Fruit fly (Drosophila melanogaster) S2 (cell line): Measurements from ENCODE around the gene CG32388.

Source experiments
- CG8478 ChIP-seq: fragments of >200 bp; optimal IDR thresholded peaks from 2 replicates; lab custom pipeline; 2018
- CTCF ChIP-seq, 2 experiments: fragments of >200 bp; optimal IDR thresholded peaks; 2 replicates each; lab custom pipeline; 2018

CG32388 gene

dm6 chr3L:6943204-6943947 lies 41.0 kb downstream of the CG32388 start:
- TF ChIP-seq CTCF (optimal IDR thresholded peaks at IDR 0.05; lab: Kevin White, UChicago): no peak

dm6 chr3L:6942831-6943114 lies 41.6 kb downstream of the CG32388 start, which contains the start of gene tow:
TSS of gene tow (plus strand) at chr3L:6942856.
- TF ChIP-seq CTCF (optimal IDR thresholded peaks at IDR 0.05; lab: Kevin White, UChicago) (no peak), CG8478 (lab: Kevin White, UChicago) (no peak)

DNA sequence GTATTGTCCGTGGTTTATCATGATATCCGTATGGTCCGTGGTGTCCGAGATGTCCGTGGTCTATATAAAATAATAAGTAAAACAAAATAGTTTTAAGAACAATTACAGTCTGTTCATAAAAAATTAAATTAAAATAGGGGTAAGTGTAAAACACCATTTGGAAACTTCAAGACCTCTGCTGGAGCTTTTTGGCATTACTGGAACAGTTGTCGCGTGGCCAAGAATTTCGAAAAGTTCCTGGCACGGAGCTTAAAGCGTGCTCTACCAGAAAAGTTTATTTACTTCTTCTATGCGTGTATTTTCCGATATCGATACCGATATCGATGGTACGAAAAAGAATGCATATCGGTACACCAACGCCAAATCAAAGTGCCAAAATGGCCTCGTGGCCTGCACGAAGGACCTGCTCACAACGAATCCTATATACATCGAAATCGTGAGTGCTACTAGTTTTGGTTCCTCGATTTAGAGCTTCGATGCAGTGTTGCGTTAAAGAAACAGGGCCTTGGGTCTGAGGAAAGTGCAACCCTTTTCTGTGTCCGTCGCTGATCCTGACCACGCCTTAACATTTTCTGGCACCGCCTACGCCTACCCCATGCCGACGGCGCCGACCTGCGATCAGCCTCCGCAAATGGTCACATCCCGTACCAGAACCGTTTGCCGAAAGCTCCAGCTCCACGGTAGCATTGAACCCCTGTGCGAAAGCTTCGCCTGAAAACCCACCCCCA lies 42.1 kb downstream of the CG32388 start:
- TF ChIP-seq CTCF (optimal IDR thresholded peaks at IDR 0.05; lab: Kevin White, UChicago): peak in 1 of 2 experiments; percentile 31
- no peak for TF ChIP-seq CG8478 (lab: Kevin White, UChicago)

DNA sequence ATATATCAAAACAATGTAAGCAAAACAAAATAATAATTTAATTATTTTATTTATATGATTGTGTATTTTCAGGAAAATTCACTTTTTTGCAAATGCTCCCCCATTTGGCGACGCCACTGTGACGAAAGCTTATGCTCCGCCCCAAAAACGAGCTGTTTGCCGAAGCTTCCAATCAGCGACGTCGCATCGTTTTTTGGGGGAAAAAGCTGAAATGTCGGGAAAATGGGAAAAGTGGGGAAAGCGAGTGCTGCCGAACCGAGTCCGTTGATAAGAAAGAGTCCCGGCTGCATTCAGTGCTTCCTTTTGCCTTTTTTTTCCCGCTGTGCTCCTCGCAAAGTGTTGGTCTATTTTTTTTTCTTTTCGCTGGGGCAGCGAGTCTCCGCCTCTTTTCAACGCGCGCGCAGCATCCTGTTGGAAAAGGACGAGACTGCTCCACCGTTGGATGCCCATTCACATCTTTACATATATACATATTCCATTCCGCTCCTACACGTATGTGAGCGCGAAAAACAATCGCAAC lies 49.5 kb downstream of the CG32388 start:
- TF ChIP-seq CG8478 (lab: Kevin White, UChicago) (no peak), CTCF (optimal IDR thresholded peaks at IDR 0.05; lab: Kevin White, UChicago) (no peak)
